Worm (Caenorhabditis elegans) whole organism, late embryonic: ENCODE results near the gene str-263.

Experiments used
- C08G9.2 ChIP-seq: sonication (generic microtip); optimal IDR thresholded peaks from 2 replicates; lab custom pipeline; 2016; ENCODE audit warnings: mild to moderate bottlenecking, missing genetic modification characterization, moderate library complexity, missing compliant biosample characterization
- K09A11.1 ChIP-seq: sonication (generic microtip); optimal IDR thresholded peaks from 2 replicates; lab custom pipeline; 2017; ENCODE audit warnings: antibody characterized with exemption, mild to moderate bottlenecking, missing genetic modification characterization, missing compliant biosample characterization; ENCODE audit not compliant: insufficient read depth
- T23F11.4 ChIP-seq: fragments of 200-800 bp; sonication (Bioruptor generic); optimal IDR thresholded peaks from 2 replicates; lab custom pipeline; 2018; ENCODE audit warnings: mild to moderate bottlenecking, missing genetic modification characterization, missing compliant biosample characterization
- Y22D7AL.16 ChIP-seq: sonication (generic microtip); optimal IDR thresholded peaks from 2 replicates; lab custom pipeline; 2016; ENCODE audit warnings: missing genetic modification characterization, missing compliant biosample characterization
- ama-1 ChIP-seq: fragments of 150-350 bp; optimal IDR thresholded peaks from 2 replicates; lab custom pipeline; 2014
- ceh-18 ChIP-seq: sonication (generic microtip); optimal IDR thresholded peaks from 2 replicates; lab custom pipeline; 2016; ENCODE audit warnings: missing genetic modification characterization, missing compliant biosample characterization
- ceh-2 ChIP-seq: sonication (generic microtip); optimal IDR thresholded peaks from 2 replicates; lab custom pipeline; 2016; ENCODE audit warnings: missing genotype, missing genetic modification characterization, missing compliant biosample characterization
- ceh-22 ChIP-seq: sonication (generic microtip); optimal IDR thresholded peaks from 2 replicates; lab custom pipeline; 2017; ENCODE audit warnings: missing biosample characterization, missing genetic modification characterization
- ceh-31 ChIP-seq: sonication (generic microtip); optimal IDR thresholded peaks from 2 replicates; lab custom pipeline; 2016; ENCODE audit warnings: missing genetic modification characterization, missing compliant biosample characterization
- ceh-34 ChIP-seq: sonication (generic microtip); optimal IDR thresholded peaks from 2 replicates; lab custom pipeline; 2016; ENCODE audit warnings: mild to moderate bottlenecking, missing genetic modification characterization, missing compliant biosample characterization
- ceh-45 ChIP-seq: fragments of 200-800 bp; sonication (Bioruptor generic); IDR thresholded peaks from 2 replicates; pipeline ENCODE4 v1.3.6; 2022; ENCODE audit warnings: missing genetic modification reagents, missing genetic modification characterization, missing compliant biosample characterization
- ceh-48 ChIP-seq: sonication (generic microtip); optimal IDR thresholded peaks from 2 replicates; lab custom pipeline; 2016; ENCODE audit warnings: missing genetic modification characterization, inconsistent platforms, missing compliant biosample characterization
- ceh-6 ChIP-seq: fragments of 200-800 bp; sonication (Bioruptor generic); optimal IDR thresholded peaks from 2 replicates; lab custom pipeline; 2018; ENCODE audit warnings: mild to moderate bottlenecking, missing genetic modification characterization, missing compliant biosample characterization
- che-1 ChIP-seq: sonication (generic microtip); optimal IDR thresholded peaks from 2 replicates; lab custom pipeline; 2016; ENCODE audit warnings: mild to moderate bottlenecking, missing genetic modification characterization, missing compliant biosample characterization
- elt-2 ChIP-seq: sonication (generic microtip); optimal IDR thresholded peaks from 2 replicates; lab custom pipeline; 2016; ENCODE audit warnings: missing genetic modification reagents, missing genetic modification characterization, missing compliant biosample characterization
- ets-4 ChIP-seq: sonication (generic microtip); optimal IDR thresholded peaks from 2 replicates; lab custom pipeline; 2016; ENCODE audit warnings: missing genetic modification characterization, missing compliant biosample characterization
- gmeb-2 ChIP-seq: sonication (generic microtip); optimal IDR thresholded peaks from 2 replicates; lab custom pipeline; 2016; ENCODE audit warnings: missing genetic modification characterization, inconsistent platforms, missing compliant biosample characterization
- hlh-13 ChIP-seq: fragments of 200-800 bp; sonication (Bioruptor generic); optimal IDR thresholded peaks from 2 replicates; lab custom pipeline; 2018; ENCODE audit warnings: mild to moderate bottlenecking, missing genetic modification characterization, missing compliant biosample characterization
- hlh-30 ChIP-seq: sonication (generic microtip); optimal IDR thresholded peaks from 2 replicates; lab custom pipeline; 2017; ENCODE audit warnings: antibody characterized with exemption, missing genetic modification characterization, missing compliant biosample characterization; ENCODE audit not compliant: insufficient read depth
- lin-11 ChIP-seq: fragments of 200-800 bp; sonication (Bioruptor generic); optimal IDR thresholded peaks from 2 replicates; lab custom pipeline; 2018; ENCODE audit warnings: mild to moderate bottlenecking, missing genetic modification characterization, missing compliant biosample characterization
- npax-4 ChIP-seq: sonication (generic microtip); optimal IDR thresholded peaks from 2 replicates; lab custom pipeline; 2016; ENCODE audit warnings: missing genetic modification characterization, missing compliant biosample characterization
- odd-2 ChIP-seq: sonication (generic microtip); optimal IDR thresholded peaks from 2 replicates; lab custom pipeline; 2017; ENCODE audit warnings: antibody characterized with exemption, mild to moderate bottlenecking, missing genetic modification characterization, missing compliant biosample characterization
- pag-3 ChIP-seq: sonication (generic microtip); optimal IDR thresholded peaks from 2 replicates; lab custom pipeline; 2016; ENCODE audit warnings: missing compliant biosample characterization, missing genetic modification characterization, borderline replicate concordance
- pat-9 ChIP-seq: fragments of 200-800 bp; sonication (Bioruptor generic); optimal IDR thresholded peaks from 2 replicates; lab custom pipeline; 2018; ENCODE audit warnings: mild to moderate bottlenecking, missing genetic modification characterization, moderate library complexity, missing compliant biosample characterization
- pha-2 ChIP-seq: sonication (generic microtip); optimal IDR thresholded peaks from 2 replicates; lab custom pipeline; 2017; ENCODE audit warnings: mild to moderate bottlenecking, missing genetic modification characterization, missing compliant biosample characterization
- pha-4 ChIP-seq: fragments of 150-350 bp; optimal IDR thresholded peaks from 2 replicates; lab custom pipeline; 2018; ENCODE audit warnings: missing biosample characterization, missing genetic modification reagents, missing genetic modification characterization
- pqm-1 ChIP-seq: sonication (generic microtip); optimal IDR thresholded peaks from 2 replicates; lab custom pipeline; 2016; ENCODE audit warnings: missing genetic modification characterization, missing compliant biosample characterization
- pros-1 ChIP-seq: fragments of 150-350 bp; optimal IDR thresholded peaks from 2 replicates; lab custom pipeline; 2014; ENCODE audit warnings: missing biosample characterization, missing genetic modification reagents, missing genetic modification characterization
- rnt-1 ChIP-seq: sonication (generic microtip); optimal IDR thresholded peaks from 2 replicates; lab custom pipeline; 2016; ENCODE audit warnings: missing genetic modification characterization, missing compliant biosample characterization
- sdc-2 ChIP-seq: sonication (generic microtip); optimal IDR thresholded peaks from 2 replicates; lab custom pipeline; 2016; ENCODE audit warnings: missing genotype, missing genetic modification characterization, missing compliant biosample characterization
- sox-2 ChIP-seq: fragments of 200-800 bp; sonication (Bioruptor generic); IDR thresholded peaks from 2 replicates; pipeline ENCODE4 v1.3.6; 2022; ENCODE audit warnings: missing genetic modification reagents, missing genetic modification characterization, missing compliant biosample characterization
- syd-9 ChIP-seq: sonication (generic microtip); optimal IDR thresholded peaks from 2 replicates; lab custom pipeline; 2016; ENCODE audit warnings: mild to moderate bottlenecking, missing genetic modification characterization, moderate library complexity, missing compliant biosample characterization
- tbx-2 ChIP-seq: sonication (generic microtip); optimal IDR thresholded peaks from 2 replicates; lab custom pipeline; 2016; ENCODE audit warnings: missing genetic modification characterization, missing compliant biosample characterization
- ttx-3 ChIP-seq: sonication (generic microtip); optimal IDR thresholded peaks from 2 replicates; lab custom pipeline; 2016; ENCODE audit warnings: missing genetic modification reagents, missing genetic modification characterization, missing compliant biosample characterization
- unc-3 ChIP-seq, 2 experiments: fragments of 200-800 bp in 1 of 2; sonication (Bioruptor generic) in 1 of 2; sonication (generic microtip) in 1 of 2; conservative IDR thresholded peaks in 1 of 2; optimal IDR thresholded peaks in 1 of 2; 2 replicates each; pipeline versions ENCODE4 v1.3.6 to Lab custom; 2016 to 2022; ENCODE audit warnings: missing compliant biosample characterization in 2 of 2, missing genetic modification characterization in 2 of 2, missing genetic modification reagents in 1 of 2
- zip-5 ChIP-seq: sonication (generic microtip); optimal IDR thresholded peaks from 2 replicates; lab custom pipeline; 2016; ENCODE audit warnings: missing genetic modification characterization, missing compliant biosample characterization

Gene str-263

DNA sequence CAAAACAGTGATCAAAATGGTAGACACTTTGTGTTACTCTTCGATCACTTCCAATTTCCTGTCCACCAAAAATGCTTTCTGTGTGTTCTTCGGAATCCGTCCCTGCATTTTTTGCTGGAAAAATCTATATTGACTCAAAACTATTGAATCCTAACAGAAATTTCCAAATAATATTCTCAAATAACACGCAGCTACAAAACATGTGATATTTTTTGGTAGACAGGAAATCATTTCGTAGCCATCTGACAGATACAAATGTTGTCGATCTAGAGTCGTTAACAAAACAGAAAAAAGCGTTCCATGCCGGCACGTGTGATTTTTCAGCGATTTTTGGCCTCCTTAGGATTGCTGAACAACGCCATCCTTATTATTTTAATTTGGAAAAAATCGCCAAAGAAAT, at the start of gene str-263:
TSS of gene str-263 (plus strand) at position 301 of the 400 bp plus-strand sequence.
- TF ChIP-seq npax-4, result no peak
- no peak for TF ChIP-seq ceh-22
- no peak for TF ChIP-seq pha-4
- TF ChIP-seq Y22D7AL.16 (tag; lab: Kevin White, UChicago), result no peak
- TF ChIP-seq zip-5 (tag; lab: Kevin White, UChicago), result no peak
- TF ChIP-seq K09A11.1 (tag; lab: Kevin White, UChicago), result no peak

DNA sequence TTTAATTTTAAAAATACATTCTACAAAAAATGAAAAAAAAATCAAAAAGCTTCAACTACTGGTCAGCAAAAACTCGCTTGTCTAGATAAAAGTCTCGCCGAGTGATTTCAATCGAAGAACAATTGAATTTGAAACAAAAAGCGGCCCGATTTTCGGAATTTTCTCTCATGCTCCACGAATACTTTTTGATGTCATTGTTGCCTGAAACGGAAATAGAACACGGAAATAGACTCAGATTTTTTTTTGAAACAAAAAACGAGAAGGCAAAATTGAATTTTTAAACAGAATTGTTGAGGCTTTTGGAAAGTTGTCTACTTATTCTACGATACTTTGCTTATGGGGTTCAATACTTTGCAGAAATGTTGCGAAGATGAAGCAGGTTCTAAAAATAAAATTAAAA, 49.5 kb upstream of the str-263 start:
- no peak for TF ChIP-seq ceh-6 (GFP tag; lab: Kevin White, UChicago)
- TF ChIP-seq che-1 (tag; lab: Kevin White, UChicago), result no peak
- no peak for TF ChIP-seq gmeb-2 (tag; lab: Kevin White, UChicago)
- TF ChIP-seq ceh-45 (GFP tag; lab: Robert Waterston, UW), result no peak
- no peak for TF ChIP-seq unc-3 (GFP tag; conservative IDR thresholded peaks at IDR 0.05; lab: Robert Waterston, UW)
- TF ChIP-seq unc-3 (tag; optimal IDR thresholded peaks at IDR 0.05; lab: Kevin White, UChicago), result no peak
- no peak for TF ChIP-seq pha-2 (tag; lab: Kevin White, UChicago)
- no peak for TF ChIP-seq hlh-13
- TF ChIP-seq sdc-2 (tag; lab: Kevin White, UChicago), result no peak
- no peak for TF ChIP-seq C08G9.2 (tag; lab: Kevin White, UChicago)
- TF ChIP-seq ceh-18 (tag; lab: Kevin White, UChicago), result no peak
- TF ChIP-seq pat-9, result no peak
- TF ChIP-seq ceh-34 (tag; lab: Kevin White, UChicago), result no peak
- TF ChIP-seq tbx-2, result no peak

DNA sequence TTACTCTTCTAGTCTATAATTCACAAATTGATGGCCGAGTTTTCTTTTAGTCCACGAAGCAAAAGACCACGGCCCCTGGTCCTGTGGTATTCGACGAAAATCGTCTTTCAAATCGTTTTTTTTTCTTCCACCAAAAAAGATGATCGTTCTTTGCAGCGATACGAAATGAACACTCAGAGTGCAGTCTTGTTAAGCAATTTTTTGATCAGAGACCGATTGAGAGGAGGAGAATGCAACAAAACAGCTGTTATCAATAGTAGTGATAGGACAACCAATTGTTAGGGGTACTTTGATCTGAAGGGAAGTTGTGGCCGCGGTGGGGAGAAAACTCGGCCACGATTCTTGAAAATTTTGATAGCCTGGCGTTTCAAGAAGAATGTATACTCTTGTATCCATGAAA, 49.0 kb upstream of the str-263 start:
- TF ChIP-seq pag-3 (tag; lab: Kevin White, UChicago), result no peak
- peak; percentile 40 for TF ChIP-seq elt-2 (tag; lab: Kevin White, UChicago)
- TF ChIP-seq, all 69 proteins: peak for 1

DNA sequence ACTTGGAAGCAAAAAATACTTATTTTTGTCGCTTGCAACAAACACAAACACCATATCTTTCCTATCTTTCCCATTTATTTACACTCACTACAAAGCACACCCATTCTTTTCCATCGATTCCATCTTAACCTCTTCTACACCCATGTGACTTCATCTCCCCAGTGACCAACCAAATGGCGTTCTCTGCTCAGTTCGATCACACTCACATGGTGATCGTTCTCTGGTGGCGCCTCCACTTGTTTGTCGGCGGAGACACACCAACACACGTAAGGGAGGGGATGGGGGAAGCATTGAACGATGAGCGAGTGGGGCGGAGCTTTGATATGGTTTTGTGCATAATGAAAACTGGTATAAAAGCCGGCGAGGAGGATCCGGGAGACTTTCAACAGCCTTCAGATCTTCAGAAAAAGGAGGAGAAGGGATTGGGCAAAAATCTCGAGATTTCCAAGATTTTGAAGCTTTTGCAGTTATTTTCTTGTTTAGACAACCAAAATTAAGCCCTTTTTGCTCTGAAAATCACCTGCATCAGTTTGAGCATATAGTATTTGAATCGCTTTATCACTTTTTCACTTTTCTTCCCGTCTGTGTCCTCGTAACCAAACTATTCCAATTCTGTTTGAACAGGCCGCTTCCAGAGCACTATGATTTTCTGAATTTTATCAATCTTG, 46.3 kb upstream of the str-263 start:
- TF ChIP-seq ceh-31 (tag; lab: Kevin White, UChicago) (no peak), syd-9 (no peak), ceh-2 (tag; lab: Kevin White, UChicago) (no peak), ceh-18 (tag; lab: Kevin White, UChicago) (peak; percentile 20), sdc-2 (tag; lab: Kevin White, UChicago) (no peak), pqm-1 (tag; lab: Kevin White, UChicago) (peak; percentile 15), ets-4 (tag; lab: Kevin White, UChicago) (no peak), ttx-3 (tag; lab: Kevin White, UChicago) (no peak), pag-3 (tag; lab: Kevin White, UChicago) (no peak), T23F11.4 (no peak), C08G9.2 (tag; lab: Kevin White, UChicago) (no peak), gmeb-2 (tag; lab: Kevin White, UChicago) (no peak), lin-11 (tag; lab: Kevin White, UChicago) (no peak), odd-2 (no peak), hlh-30 (tag; lab: Kevin White, UChicago) (peak; percentile 34), ama-1 (lab: Kevin White, UChicago) (no peak), pros-1 (tag; lab: Kevin White, UChicago) (no peak), rnt-1 (tag; lab: Kevin White, UChicago) (no peak), Y22D7AL.16 (tag; lab: Kevin White, UChicago) (no peak), sox-2 (no peak), ceh-48 (tag; lab: Kevin White, UChicago) (no peak), K09A11.1 (tag; lab: Kevin White, UChicago) (no peak)
